Fruit fly (Drosophila melanogaster) whole organism, embryonic: ENCODE data around the gene Ubi-p63E.

Experiments
- Bdp1 ChIP-seq: fragments of 200-800 bp; sonication (Bioruptor generic); optimal IDR thresholded peaks from 3 replicates; lab custom pipeline; 2016; ENCODE audit warnings: missing biosample characterization, missing genetic modification characterization
- CG10543 ChIP-seq: fragments of 200-800 bp; sonication (Bioruptor generic); optimal IDR thresholded peaks from 3 replicates; lab custom pipeline; 2017; ENCODE audit warnings: missing biosample characterization, mild to moderate bottlenecking, missing genetic modification characterization, moderate library complexity
- CG11560 ChIP-seq: fragments of 200-800 bp; sonication (Bioruptor generic); IDR thresholded peaks from 3 replicates; pipeline ENCODE4 v1.3.6; 2022; ENCODE audit warnings: missing biosample characterization, missing genetic modification characterization
- CG15073 ChIP-seq: fragments of 200-800 bp; sonication (Bioruptor generic); optimal IDR thresholded peaks from 2 replicates; lab custom pipeline; 2016; ENCODE audit warnings: missing biosample characterization, missing genetic modification characterization
- CG15269 ChIP-seq: fragments of 200-800 bp; sonication (Bioruptor generic); optimal IDR thresholded peaks from 2 replicates; lab custom pipeline; 2018; ENCODE audit warnings: missing biosample characterization, mild to moderate bottlenecking, missing genetic modification characterization, moderate library complexity
- CG15514 ChIP-seq: fragments of 200-800 bp; sonication (Bioruptor generic); optimal IDR thresholded peaks from 3 replicates; lab custom pipeline; 2017; ENCODE audit warnings: missing biosample characterization, missing genetic modification characterization, mild to moderate bottlenecking, moderate library complexity, missing genetic modification reagents
- CG15601 ChIP-seq: fragments of 200-800 bp; sonication (Bioruptor generic); optimal IDR thresholded peaks from 3 replicates; lab custom pipeline; 2019; ENCODE audit warnings: missing biosample characterization, mild to moderate bottlenecking, missing genetic modification characterization, moderate library complexity
- CG1603 ChIP-seq: fragments of 200-800 bp; sonication (Bioruptor generic); optimal IDR thresholded peaks from 2 replicates; lab custom pipeline; 2019; ENCODE audit warnings: missing biosample characterization, mild to moderate bottlenecking, missing genetic modification characterization, moderate library complexity
- CG16779 ChIP-seq: fragments of 200-800 bp; sonication (Bioruptor generic); IDR thresholded peaks from 2 replicates; pipeline ENCODE4 v1.3.6; 2022; ENCODE audit warnings: missing biosample characterization, missing genetic modification characterization
- CG16815 ChIP-seq: fragments of 200-800 bp; sonication (Bioruptor generic); optimal IDR thresholded peaks from 3 replicates; lab custom pipeline; 2017; ENCODE audit warnings: missing biosample characterization, mild to moderate bottlenecking, missing genetic modification characterization
- CG17802 ChIP-seq: fragments of 200-800 bp; sonication (Bioruptor generic); optimal IDR thresholded peaks from 2 replicates; lab custom pipeline; 2018; ENCODE audit warnings: missing biosample characterization, mild to moderate bottlenecking, missing genetic modification characterization, moderate library complexity
- CG17912 ChIP-seq: fragments of 200-800 bp; sonication (Bioruptor generic); optimal IDR thresholded peaks from 2 replicates; lab custom pipeline; 2018; ENCODE audit warnings: missing biosample characterization, mild to moderate bottlenecking, missing genetic modification characterization
- CG1832 ChIP-seq: fragments of 200-800 bp; sonication (Bioruptor generic); optimal IDR thresholded peaks from 2 replicates; lab custom pipeline; 2017; ENCODE audit warnings: missing biosample characterization, mild to moderate bottlenecking, missing genetic modification characterization, inconsistent platforms
- CG2889 ChIP-seq: fragments of 200-800 bp; sonication (Bioruptor generic); IDR thresholded peaks from 3 replicates; pipeline ENCODE4 v1.3.6; 2022; ENCODE audit warnings: missing biosample characterization, missing genetic modification characterization
- CG34224 ChIP-seq: fragments of 200-800 bp; sonication (Bioruptor generic); IDR thresholded peaks from 3 replicates; pipeline ENCODE4 v1.3.6; 2022; ENCODE audit warnings: missing biosample characterization, missing genetic modification characterization; ENCODE audit not compliant: partially characterized antibody
- CG34422 ChIP-seq: fragments of 200-800 bp; sonication (Bioruptor generic); IDR thresholded peaks from 3 replicates; pipeline ENCODE4 v1.3.6; 2022; ENCODE audit warnings: missing biosample characterization, missing genetic modification characterization
- CG3847 ChIP-seq: fragments of 200-800 bp; sonication (Bioruptor generic); IDR thresholded peaks from 2 replicates; pipeline ENCODE4 v1.3.6; 2022; ENCODE audit warnings: missing biosample characterization, missing genetic modification characterization
- CG4820 ChIP-seq: fragments of 200-800 bp; sonication (Bioruptor generic); optimal IDR thresholded peaks from 3 replicates; lab custom pipeline; 2016; ENCODE audit warnings: missing biosample characterization, missing genetic modification characterization
- CG7745 ChIP-seq: fragments of 200-800 bp; sonication (Bioruptor generic); optimal IDR thresholded peaks from 2 replicates; lab custom pipeline; 2018; ENCODE audit warnings: missing biosample characterization, mild to moderate bottlenecking, missing genetic modification characterization, moderate library complexity
- CG7928 ChIP-seq: fragments of 200-800 bp; sonication (Bioruptor generic); optimal IDR thresholded peaks from 2 replicates; lab custom pipeline; 2017; ENCODE audit warnings: missing biosample characterization, mild to moderate bottlenecking, missing genetic modification characterization
- CG7963 ChIP-seq: fragments of 200-800 bp; sonication (Bioruptor generic); IDR thresholded peaks from 3 replicates; pipeline ENCODE4 v1.3.6; 2022; ENCODE audit warnings: missing biosample characterization, missing genetic modification characterization; ENCODE audit not compliant: partially characterized antibody
- CG8281 ChIP-seq: fragments of 200-800 bp; sonication (Bioruptor generic); optimal IDR thresholded peaks from 2 replicates; lab custom pipeline; 2018; ENCODE audit warnings: missing biosample characterization, mild to moderate bottlenecking, missing genetic modification characterization, moderate library complexity
- CG8765 ChIP-seq: fragments of 200-800 bp; sonication (Bioruptor generic); IDR thresholded peaks from 2 replicates; pipeline ENCODE4 v1.3.6; 2022; ENCODE audit warnings: missing biosample characterization, missing genetic modification characterization
- CG9437 ChIP-seq: fragments of 200-800 bp; sonication (Bioruptor generic); optimal IDR thresholded peaks from 2 replicates; lab custom pipeline; 2018; ENCODE audit warnings: missing biosample characterization, mild to moderate bottlenecking, missing genetic modification characterization
- Camta ChIP-seq: fragments of 200-800 bp; sonication (Bioruptor generic); optimal IDR thresholded peaks from 2 replicates; lab custom pipeline; 2016; ENCODE audit warnings: missing biosample characterization, missing genetic modification characterization
- Dll ChIP-seq: fragments of 200-800 bp; sonication (Bioruptor generic); IDR thresholded peaks from 4 replicates; pipeline ENCODE4 v1.3.6; 2022; ENCODE audit warnings: missing biosample characterization, missing genetic modification characterization; ENCODE audit not compliant: partially characterized antibody
- Gug ChIP-seq: fragments of 200-800 bp; sonication (Bioruptor generic); IDR thresholded peaks from 4 replicates; pipeline ENCODE4 v1.3.6; 2022; ENCODE audit warnings: missing biosample characterization, missing genetic modification characterization
- Hr3 ChIP-seq: fragments of 200-800 bp; sonication (Bioruptor generic); optimal IDR thresholded peaks from 3 replicates; lab custom pipeline; 2016; ENCODE audit warnings: missing biosample characterization, missing genetic modification characterization
- Hr78 ChIP-seq, 2 experiments: fragments of 200-800 bp in 1 of 2; fragments of >200 bp in 1 of 2; sonication (Bioruptor generic) in 1 of 2; optimal IDR thresholded peaks; 2 replicates each; lab custom pipeline; 2017 to 2019; ENCODE audit warnings: missing biosample characterization in 2 of 2, missing genetic modification characterization in 2 of 2, mild to moderate bottlenecking in 1 of 2, moderate library complexity in 1 of 2
- MBD-R2 ChIP-seq: fragments of 200-800 bp; sonication (Bioruptor generic); IDR thresholded peaks from 2 replicates; pipeline ENCODE4 v1.3.6; 2022; ENCODE audit warnings: missing biosample characterization, missing genetic modification characterization
- MESR4 ChIP-seq: fragments of 200-800 bp; sonication (Bioruptor generic); optimal IDR thresholded peaks from 2 replicates; lab custom pipeline; 2018; ENCODE audit warnings: missing biosample characterization, mild to moderate bottlenecking, missing genetic modification characterization, moderate library complexity
- MTF-1 ChIP-seq: fragments of 200-800 bp; sonication (Bioruptor generic); optimal IDR thresholded peaks from 2 replicates; lab custom pipeline; 2018; ENCODE audit warnings: missing biosample characterization, mild to moderate bottlenecking, missing genetic modification characterization, borderline replicate concordance
- Mes4 ChIP-seq: fragments of 200-800 bp; sonication (Bioruptor generic); optimal IDR thresholded peaks from 2 replicates; lab custom pipeline; 2016; ENCODE audit warnings: missing biosample characterization, missing genetic modification characterization
- Oaz ChIP-seq: fragments of 200-800 bp; sonication (Bioruptor generic); IDR thresholded peaks from 2 replicates; pipeline ENCODE4 v1.3.6; 2022; ENCODE audit warnings: missing biosample characterization, missing genetic modification characterization
- Ptx1 ChIP-seq: fragments of 200-800 bp; sonication (Bioruptor generic); IDR thresholded peaks from 2 replicates; pipeline ENCODE4 v1.3.6; 2022; ENCODE audit warnings: missing biosample characterization, missing genetic modification characterization
- Six4 ChIP-seq: fragments of 200-800 bp; sonication (Bioruptor generic); optimal IDR thresholded peaks from 2 replicates; lab custom pipeline; 2016; ENCODE audit warnings: missing biosample characterization, missing genetic modification characterization
- cad ChIP-seq: fragments of >200 bp; optimal IDR thresholded peaks from 2 replicates; lab custom pipeline; 2017; ENCODE audit warnings: missing biosample characterization, missing genetic modification characterization
- ewg ChIP-seq: fragments of 200-800 bp; sonication (Bioruptor generic); optimal IDR thresholded peaks from 3 replicates; lab custom pipeline; 2017; ENCODE audit warnings: mild to moderate bottlenecking, missing biosample characterization, missing genetic modification reagents, missing genetic modification characterization
- grau ChIP-seq: fragments of 200-800 bp; optimal IDR thresholded peaks from 3 replicates; lab custom pipeline; 2019; ENCODE audit warnings: missing biosample characterization, mild to moderate bottlenecking, missing genetic modification characterization, moderate library complexity
- gro ChIP-seq: fragments of 200-800 bp; sonication (Bioruptor generic); optimal IDR thresholded peaks from 2 replicates; lab custom pipeline; 2016; ENCODE audit warnings: missing biosample characterization, missing genetic modification characterization
- ham ChIP-seq: fragments of 200-800 bp; sonication (Bioruptor generic); IDR thresholded peaks from 2 replicates; pipeline ENCODE4 v1.3.6; 2022; ENCODE audit warnings: missing biosample characterization, missing genetic modification characterization
- ken ChIP-seq: fragments of 200-800 bp; sonication (Bioruptor generic); IDR thresholded peaks from 3 replicates; pipeline ENCODE4 v1.3.6; 2022; ENCODE audit warnings: missing biosample characterization, missing genetic modification characterization
- lilli ChIP-seq: fragments of 200-800 bp; sonication (Bioruptor generic); optimal IDR thresholded peaks from 3 replicates; lab custom pipeline; 2016; ENCODE audit warnings: missing biosample characterization, missing genetic modification characterization
- lola ChIP-seq, 3 experiments: fragments of >200 bp in 2 of 3; fragments of 200-800 bp in 1 of 3; sonication (Bioruptor generic) in 1 of 3; optimal IDR thresholded peaks; 2 replicates each; lab custom pipeline; 2017 to 2019; ENCODE audit warnings: missing biosample characterization in 3 of 3, missing genetic modification characterization in 3 of 3, mild to moderate bottlenecking in 1 of 3, moderate library complexity in 1 of 3
- mirr ChIP-seq: fragments of 200-800 bp; sonication (Bioruptor generic); optimal IDR thresholded peaks from 3 replicates; lab custom pipeline; 2018; ENCODE audit warnings: missing biosample characterization, mild to moderate bottlenecking, missing genetic modification characterization
- odd ChIP-seq: fragments of 200-800 bp; sonication (Bioruptor generic); optimal IDR thresholded peaks from 2 replicates; lab custom pipeline; 2017; ENCODE audit warnings: missing biosample characterization, mild to moderate bottlenecking, missing genetic modification characterization
- org-1 ChIP-seq: fragments of 200-800 bp; sonication (Bioruptor generic); optimal IDR thresholded peaks from 2 replicates; lab custom pipeline; 2017; ENCODE audit warnings: missing biosample characterization, missing genetic modification characterization
- pho ChIP-seq: fragments of 200-800 bp; sonication (Bioruptor generic); optimal IDR thresholded peaks from 2 replicates; lab custom pipeline; 2016; ENCODE audit warnings: missing biosample characterization, missing genetic modification characterization
- pzg ChIP-seq: fragments of 200-800 bp; sonication (Bioruptor generic); optimal IDR thresholded peaks from 3 replicates; lab custom pipeline; 2018; ENCODE audit warnings: missing biosample characterization, mild to moderate bottlenecking, missing genetic modification characterization, moderate library complexity
- ttk ChIP-seq: fragments of 200-800 bp; sonication (Bioruptor generic); IDR thresholded peaks from 2 replicates; pipeline ENCODE4 v2.1.2; 2022; ENCODE audit warnings: missing biosample characterization, missing genetic modification characterization
- twi ChIP-seq: fragments of 200-800 bp; optimal IDR thresholded peaks from 2 replicates; lab custom pipeline; 2019; ENCODE audit warnings: missing biosample characterization, mild to moderate bottlenecking, missing genetic modification characterization, moderate library complexity

The Ubi-p63E gene

dm6 chr3L:3892154-3892624, 10.8 kb downstream of the Ubi-p63E start, which contains the start of gene Fie (continued):
- 0 out of 3 replicates have a peak, but pooled peaks have one; percentile 19 for TF ChIP-seq CG34422 (GFP tag; lab: Robert Waterston, UW)
- peak in 1 of 3 experiments; percentile 31 for TF ChIP-seq lola (GFP tag; optimal IDR thresholded peaks at IDR 0.05; lab: Kevin White, UChicago)
- peak; percentile 55 for TF ChIP-seq CG10543 (GFP tag; lab: Kevin White, UChicago)
- TF ChIP-seq CG17912 (GFP tag; lab: Kevin White, UChicago) = no peak
- peak; percentile 76 for TF ChIP-seq odd (GFP tag; lab: Kevin White, UChicago)
- TF ChIP-seq Gug (GFP tag; lab: Robert Waterston, UW) = no peak
- peak; percentile 78 for TF ChIP-seq CG15269 (tag; lab: Kevin White, UChicago)
- TF ChIP-seq Hr78 (GFP tag; optimal IDR thresholded peaks at IDR 0.05; lab: Kevin White, UChicago) = no peak
- TF ChIP-seq MESR4 (GFP tag; lab: Kevin White, UChicago) = no peak
- TF ChIP-seq CG1603 (tag; lab: Kevin White, UChicago) = no peak
- TF ChIP-seq CG8281 (tag; lab: Kevin White, UChicago) = no peak
- TF ChIP-seq CG7745 (tag; lab: Kevin White, UChicago) = no peak
- no peak for TF ChIP-seq CG2889 (GFP tag; lab: Robert Waterston, UW)
- peak; percentile 63 for TF ChIP-seq CG15601 (tag; lab: Kevin White, UChicago)
- TF ChIP-seq Bdp1 (GFP tag; lab: Kevin White, UChicago) = peak; percentile 46
- TF ChIP-seq cad (GFP tag; lab: Kevin White, UChicago) = no peak
- TF ChIP-seq gro (GFP tag; lab: Kevin White, UChicago) = no peak
- peak; percentile 47 for TF ChIP-seq org-1
- TF ChIP-seq Hr3 (GFP tag; lab: Kevin White, UChicago) = peak; percentile 62
- TF ChIP-seq twi (tag; lab: Kevin White, UChicago) = no peak
- TF ChIP-seq mirr (GFP tag; lab: Kevin White, UChicago) = no peak
- peak; percentile 53 for TF ChIP-seq CG15514 (GFP tag; lab: Kevin White, UChicago)
- no peak for TF ChIP-seq CG7963 (GFP tag; lab: Robert Waterston, UW)
- peak; percentile 60 for TF ChIP-seq CG9437 (GFP tag; lab: Kevin White, UChicago)
- TF ChIP-seq CG15073 = no peak
- no peak for TF ChIP-seq Mes4 (GFP tag; lab: Kevin White, UChicago)
- no peak for TF ChIP-seq CG34224 (GFP tag; lab: Robert Waterston, UW)
- no peak for TF ChIP-seq MTF-1 (GFP tag; lab: Kevin White, UChicago)
- peak; percentile 54 for TF ChIP-seq Ptx1 (GFP tag; lab: Robert Waterston, UW)
- TF ChIP-seq CG11560 (tag; lab: Robert Waterston, UW) = no peak
- peak; percentile 84 for TF ChIP-seq grau (tag; lab: Kevin White, UChicago)
- TF ChIP-seq pho (GFP tag; lab: Kevin White, UChicago) = peak; percentile 47
- TF ChIP-seq Six4 (GFP tag; lab: Kevin White, UChicago) = no peak
- TF ChIP-seq CG17802 (tag; lab: Kevin White, UChicago) = no peak
- TF ChIP-seq CG4820 (GFP tag; lab: Kevin White, UChicago) = peak; percentile 29
- no peak for TF ChIP-seq CG3847 (GFP tag; lab: Robert Waterston, UW)
- TF ChIP-seq CG16779 (GFP tag; lab: Robert Waterston, UW) = no peak
- TF ChIP-seq CG16815 = peak; percentile 39
- TF ChIP-seq CG1832 = no peak
- no peak for TF ChIP-seq CG8765 (GFP tag; lab: Robert Waterston, UW)
- TF ChIP-seq lilli (GFP tag; lab: Kevin White, UChicago) = peak; percentile 79
- peak; percentile 62 for TF ChIP-seq ewg (GFP tag; lab: Kevin White, UChicago)
- TF ChIP-seq MBD-R2 (GFP tag; lab: Robert Waterston, UW) = no peak
- no peak for TF ChIP-seq ken (GFP tag; lab: Robert Waterston, UW)
- no peak for TF ChIP-seq Dll
- TF ChIP-seq pzg = no peak
- no peak for TF ChIP-seq ttk (GFP tag; lab: Robert Waterston, UW)
- no peak for TF ChIP-seq Camta (GFP tag; lab: Kevin White, UChicago)
- TF ChIP-seq ham (GFP tag; lab: Robert Waterston, UW) = no peak
- TF ChIP-seq CG7928 (GFP tag; lab: Kevin White, UChicago) = no peak
- TF ChIP-seq Oaz (GFP tag; lab: Robert Waterston, UW) = no peak
